Fruit fly (Drosophila melanogaster) S2 (cell line): Measurements from ENCODE around the gene brk.

ENCODE experiments used
- CG8478 ChIP-seq: fragments of >200 bp; optimal IDR thresholded peaks from 2 replicates; lab custom pipeline; 2018
- CTCF ChIP-seq, 2 experiments: fragments of >200 bp; optimal IDR thresholded peaks; 2 replicates each; lab custom pipeline; 2018

DNA sequence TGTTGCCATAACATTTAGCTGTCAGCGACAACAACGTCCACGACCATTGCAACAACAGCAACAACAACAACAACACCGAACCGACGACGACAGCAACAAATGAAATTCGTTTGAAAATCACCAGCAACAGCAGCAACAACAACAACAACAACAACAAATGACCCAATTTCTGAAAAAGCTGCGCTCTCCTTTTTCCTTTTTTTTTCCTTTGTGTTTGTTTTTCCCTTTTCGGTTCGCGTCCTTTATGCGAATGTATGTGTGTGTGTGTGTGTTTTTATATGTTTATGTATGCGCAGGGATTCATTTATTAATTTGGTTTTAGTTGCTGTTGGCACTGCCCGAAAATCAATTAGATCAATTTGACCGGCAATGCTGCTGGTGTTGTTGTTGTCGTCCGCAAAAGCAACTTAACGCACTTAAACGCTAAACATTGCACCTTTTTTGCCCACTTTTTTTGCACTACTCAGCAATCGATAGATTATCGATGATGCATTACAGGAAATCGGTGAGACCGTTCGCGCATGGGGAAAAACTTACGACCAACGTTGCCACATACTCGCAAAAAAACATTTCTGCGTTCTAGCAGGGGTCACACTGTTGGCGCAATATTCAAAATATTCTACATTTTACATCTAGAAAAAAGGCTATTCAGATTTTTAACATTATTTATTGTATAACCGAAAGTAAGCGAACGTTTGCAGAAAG is 16.8 kb upstream of the brk start, which contains the start of gene unc-119:
- peak; percentile 42 to 60 for TF ChIP-seq CTCF (optimal IDR thresholded peaks at IDR 0.05; lab: Kevin White, UChicago)
- no peak for TF ChIP-seq CG8478
